Fruit fly (Drosophila melanogaster) whole organism: Measurements from ENCODE around the gene Ak1.

Experiments used
- CG8478 ChIP-seq: fragments of >200 bp; optimal IDR thresholded peaks from 2 replicates; lab custom pipeline; 2018; ENCODE audit warnings: inconsistent platforms
- Dll ChIP-seq: fragments of >200 bp; optimal IDR thresholded peaks from 2 replicates; lab custom pipeline; 2017
- EcR ChIP-seq, 2 experiments: fragments of >200 bp; optimal IDR thresholded peaks; 2 replicates each; lab custom pipeline; 2017; ENCODE audit warnings: missing biosample characterization in 2 of 2, missing genetic modification characterization in 2 of 2, missing genetic modification reagents in 2 of 2
- pan ChIP-seq: fragments of >200 bp; optimal IDR thresholded peaks from 2 replicates; lab custom pipeline; 2017
- psq ChIP-seq: fragments of >200 bp; optimal IDR thresholded peaks from 2 replicates; lab custom pipeline; 2017
- usp ChIP-seq: fragments of >200 bp; optimal IDR thresholded peaks from 2 replicates; lab custom pipeline; 2017; ENCODE audit warnings: missing biosample characterization, missing genetic modification characterization, mixed read lengths

The Ak1 gene

DNA sequence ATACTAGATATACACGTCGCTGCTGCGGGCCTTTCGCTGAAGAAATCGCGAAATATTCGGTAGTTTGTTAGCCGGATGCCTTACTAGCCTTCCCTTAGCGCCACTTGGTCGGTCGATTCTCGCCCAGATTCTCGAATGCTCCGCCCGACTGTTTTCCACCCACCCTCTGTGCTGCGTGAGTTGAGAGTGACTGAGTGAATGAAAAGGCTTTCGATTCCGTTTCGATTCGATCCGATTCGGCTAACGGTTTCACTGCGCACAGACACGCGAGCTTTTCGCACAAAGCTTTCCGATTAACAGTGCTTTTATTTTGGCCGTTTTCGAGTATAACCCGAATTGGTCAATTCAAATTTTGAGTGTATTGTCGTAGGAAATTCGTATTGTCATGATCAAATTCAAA is at the start of gene Ak1:
TSS of gene Ak1 (minus strand) at position 347 of the 400 bp plus-strand sequence.
- TF ChIP-seq pan (lab: Kevin White, UChicago) (no peak), CG8478 (lab: Kevin White, UChicago) (no peak), EcR (GFP tag; optimal IDR thresholded peaks at IDR 0.05; lab: Kevin White, UChicago) (no peak), usp (GFP tag; lab: Kevin White, UChicago) (no peak), Dll (lab: Kevin White, UChicago) (no peak), psq (lab: Kevin White, UChicago) (no peak)

DNA sequence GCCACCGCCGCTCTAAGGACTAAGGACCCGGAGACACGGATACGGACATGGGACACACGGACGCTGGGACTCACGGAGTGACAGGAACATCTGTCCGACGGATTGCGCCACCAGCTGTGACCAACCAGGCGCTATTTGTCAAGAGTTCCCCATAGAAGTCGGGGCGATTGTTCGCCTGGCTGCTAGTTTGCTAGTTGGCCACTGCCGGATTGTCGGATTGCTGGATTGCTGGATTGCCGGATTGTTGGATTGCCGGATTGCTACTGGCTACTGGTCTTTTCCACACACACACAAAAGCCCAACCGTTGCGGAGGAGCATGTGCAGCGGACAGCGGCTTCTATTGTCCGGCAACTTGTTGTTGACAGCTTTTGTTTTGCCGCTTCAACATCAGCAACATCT is 23.3 kb upstream of the Ak1 start:
- TF ChIP-seq Dll (lab: Kevin White, UChicago) (no peak), CG8478 (lab: Kevin White, UChicago) (no peak), usp (GFP tag; lab: Kevin White, UChicago) (no peak), EcR (GFP tag; optimal IDR thresholded peaks at IDR 0.05; lab: Kevin White, UChicago) (no peak), pan (lab: Kevin White, UChicago) (no peak), psq (lab: Kevin White, UChicago) (no peak)

DNA sequence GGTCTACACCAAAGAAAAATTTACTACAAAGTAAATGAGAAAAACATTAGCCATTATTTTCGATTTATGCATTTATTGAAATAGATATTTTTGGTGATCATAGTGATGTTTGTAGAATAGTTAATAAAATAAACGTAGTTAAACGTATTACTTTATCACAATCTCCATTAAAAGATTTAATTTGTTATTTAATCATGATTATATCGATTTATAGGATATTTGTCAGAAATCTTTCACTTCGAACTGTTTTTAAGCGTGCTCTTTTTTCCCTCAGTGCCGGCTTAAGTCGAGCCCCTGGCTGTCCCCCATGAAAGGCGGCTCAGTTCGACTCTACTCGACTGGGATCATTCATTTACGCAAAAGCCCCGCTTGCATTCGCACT is 19.7 kb upstream of the Ak1 start:
- TF ChIP-seq pan (lab: Kevin White, UChicago): no peak
- TF ChIP-seq CG8478 (lab: Kevin White, UChicago): no peak
- TF ChIP-seq psq (lab: Kevin White, UChicago): no peak
- no peak for TF ChIP-seq usp (GFP tag; lab: Kevin White, UChicago)
- TF ChIP-seq Dll (lab: Kevin White, UChicago): no peak
- no peak for TF ChIP-seq EcR (GFP tag; optimal IDR thresholded peaks at IDR 0.05; lab: Kevin White, UChicago)

- TF ChIP-seq pan (lab: Kevin White, UChicago) (no peak), EcR (GFP tag; optimal IDR thresholded peaks at IDR 0.05; lab: Kevin White, UChicago) (no peak), psq (lab: Kevin White, UChicago) (no peak), CG8478 (lab: Kevin White, UChicago) (no peak), usp (GFP tag; lab: Kevin White, UChicago) (no peak), Dll (lab: Kevin White, UChicago) (no peak)
Observed at dm6 chr3L:12222945-12223634, 19.2 kb upstream of the Ak1 start.

dm6 chr3L:12205848-12206247 is 2.0 kb upstream of the Ak1 start, which contains the start of gene Tsen54:
Gene Tsen54, minus strand, starts transcription at chr3L:12206022.
- TF ChIP-seq CG8478 (lab: Kevin White, UChicago) (no peak), EcR (GFP tag; optimal IDR thresholded peaks at IDR 0.05; lab: Kevin White, UChicago) (no peak), Dll (lab: Kevin White, UChicago) (no peak), pan (lab: Kevin White, UChicago) (no peak), usp (GFP tag; lab: Kevin White, UChicago) (no peak), psq (lab: Kevin White, UChicago) (no peak)

- TF ChIP-seq EcR (GFP tag; optimal IDR thresholded peaks at IDR 0.05; lab: Kevin White, UChicago): no peak
- TF ChIP-seq CG8478 (lab: Kevin White, UChicago): no peak
- TF ChIP-seq psq (lab: Kevin White, UChicago): no peak
- TF ChIP-seq pan (lab: Kevin White, UChicago): no peak
- no peak for TF ChIP-seq usp (GFP tag; lab: Kevin White, UChicago)
- no peak for TF ChIP-seq Dll (lab: Kevin White, UChicago)
Observed at dm6 chr3L:12202980-12203379, 902 bp downstream of the Ak1 start.

DNA sequence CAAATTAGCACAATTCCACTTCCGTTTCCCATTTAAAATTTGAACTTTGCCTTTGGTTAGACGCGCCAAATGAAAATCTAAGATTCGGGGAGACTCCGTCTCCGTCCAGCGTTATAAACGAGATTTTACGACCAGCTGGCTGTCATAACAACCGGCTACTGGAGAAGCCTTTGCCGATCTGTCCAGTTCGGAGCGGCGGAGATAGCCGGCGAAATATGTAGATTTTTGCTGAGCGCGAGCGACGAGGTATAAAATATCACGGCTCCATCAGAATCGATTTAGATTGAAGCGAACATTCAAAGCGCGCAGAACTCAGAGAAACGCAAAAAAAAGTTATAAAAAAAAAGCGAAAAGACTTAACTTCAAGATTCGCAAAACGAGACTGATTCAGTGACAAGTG is 6.4 kb downstream of the Ak1 start, which contains the start of gene CG11529:
TSS of gene CG11529 (plus strand) at position 301 of the 400 bp plus-strand sequence.
- TF ChIP-seq CG8478 (lab: Kevin White, UChicago) (no peak), EcR (GFP tag; optimal IDR thresholded peaks at IDR 0.05; lab: Kevin White, UChicago) (no peak), pan (lab: Kevin White, UChicago) (no peak), Dll (lab: Kevin White, UChicago) (no peak), usp (GFP tag; lab: Kevin White, UChicago) (no peak), psq (lab: Kevin White, UChicago) (no peak)

DNA sequence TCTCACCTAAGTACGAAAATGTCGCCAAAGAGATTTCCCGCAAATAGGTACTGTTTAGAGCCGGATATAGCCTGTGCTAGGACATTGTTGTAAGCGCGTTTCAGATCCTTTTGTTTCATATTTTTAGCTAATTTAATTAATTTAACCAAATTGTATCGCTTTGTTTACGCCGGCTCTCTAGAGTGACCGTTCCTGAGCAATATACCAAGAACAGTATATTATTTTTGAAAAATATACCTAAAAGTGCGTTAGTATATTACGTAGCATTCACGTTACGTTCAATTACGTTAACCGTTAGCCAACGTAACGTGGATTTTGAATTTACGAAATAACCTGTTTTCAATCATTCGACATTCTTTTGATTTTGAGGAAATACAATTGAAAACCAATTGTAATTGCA is 10.4 kb downstream of the Ak1 start, which contains the start of gene thoc6:
TSS of gene thoc6 (minus strand) at position 204 of the 400 bp plus-strand sequence.
- TF ChIP-seq CG8478 (lab: Kevin White, UChicago) (no peak), usp (GFP tag; lab: Kevin White, UChicago) (no peak), psq (lab: Kevin White, UChicago) (no peak), pan (lab: Kevin White, UChicago) (no peak), EcR (GFP tag; optimal IDR thresholded peaks at IDR 0.05; lab: Kevin White, UChicago) (no peak), Dll (lab: Kevin White, UChicago) (no peak)

dm6 chr3L:12190433-12190832 is 13.4 kb downstream of the Ak1 start, which contains the start of gene Est-P:
Gene Est-P, plus strand, starts transcription at chr3L:12190733.
- TF ChIP-seq psq (lab: Kevin White, UChicago) (no peak), EcR (GFP tag; optimal IDR thresholded peaks at IDR 0.05; lab: Kevin White, UChicago) (no peak), usp (GFP tag; lab: Kevin White, UChicago) (no peak), pan (lab: Kevin White, UChicago) (no peak), CG8478 (lab: Kevin White, UChicago) (no peak), Dll (lab: Kevin White, UChicago) (no peak)

DNA sequence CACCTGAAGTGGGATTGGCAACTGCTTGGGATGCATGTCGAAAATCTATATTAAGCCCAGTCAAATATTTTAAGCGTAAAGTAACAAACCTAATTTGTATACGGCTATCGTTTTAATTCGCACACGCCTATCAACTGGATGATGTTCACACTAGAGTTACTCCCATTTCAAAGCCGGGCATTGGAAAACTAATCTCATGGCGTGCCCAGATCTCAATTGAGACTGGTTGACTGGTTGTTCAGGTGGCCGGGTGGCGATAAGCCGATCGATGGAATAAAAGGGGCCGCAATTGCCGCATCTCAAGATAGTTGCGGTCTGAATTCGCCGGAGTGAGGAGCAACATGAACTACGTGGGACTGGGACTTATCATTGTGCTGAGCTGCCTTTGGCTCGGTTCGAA is 15.4 kb downstream of the Ak1 start, which contains the start of gene Est-6:
TSS of gene Est-6 (plus strand) at position 301 of the 400 bp plus-strand sequence.
- TF ChIP-seq pan (lab: Kevin White, UChicago) (no peak), psq (lab: Kevin White, UChicago) (no peak), EcR (GFP tag; optimal IDR thresholded peaks at IDR 0.05; lab: Kevin White, UChicago) (no peak), Dll (lab: Kevin White, UChicago) (no peak), CG8478 (lab: Kevin White, UChicago) (no peak), usp (GFP tag; lab: Kevin White, UChicago) (no peak)

DNA sequence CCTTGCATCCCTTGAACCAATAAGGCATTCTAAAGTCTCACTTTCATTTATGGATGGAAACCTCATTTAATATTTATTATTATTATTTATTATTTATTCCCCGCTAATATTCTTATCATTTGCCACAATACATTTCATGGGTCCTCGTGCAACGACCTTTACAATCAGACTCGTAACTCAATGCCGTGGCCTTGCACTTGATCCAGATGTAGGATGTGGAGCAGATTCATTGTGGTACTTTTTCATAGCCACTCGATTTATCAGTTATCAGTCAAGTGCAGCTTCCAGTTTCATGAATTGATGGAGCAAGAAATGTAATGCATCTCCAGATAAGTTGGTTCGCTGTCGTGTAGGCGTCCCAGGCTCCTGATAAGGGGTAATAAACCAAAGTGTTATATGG is 18.5 kb downstream of the Ak1 start:
- no peak for TF ChIP-seq Dll (lab: Kevin White, UChicago)
- TF ChIP-seq EcR (GFP tag; optimal IDR thresholded peaks at IDR 0.05; lab: Kevin White, UChicago): no peak
